Worm (Caenorhabditis elegans) whole organism, L4 larva: Measurements from ENCODE around the gene Y54G2A.77.

Experiments used
- F37D6.2 ChIP-seq: sonication (generic microtip); optimal IDR thresholded peaks from 2 replicates; lab custom pipeline; 2016; ENCODE audit warnings: mild to moderate bottlenecking, missing genetic modification characterization, missing compliant biosample characterization
- R02D3.7 ChIP-seq: fragments of 150-350 bp; sonication (generic microtip); optimal IDR thresholded peaks from 3 replicates; lab custom pipeline; 2014; ENCODE audit warnings: missing biosample characterization, missing genetic modification characterization
- T20F7.1 ChIP-seq: fragments of 200-800 bp; sonication (Bioruptor generic); optimal IDR thresholded peaks from 2 replicates; lab custom pipeline; 2018; ENCODE audit warnings: mild to moderate bottlenecking, missing genetic modification characterization, missing compliant biosample characterization
- Y5F2A.4 ChIP-seq: fragments of 200-800 bp; sonication (Bioruptor generic); optimal IDR thresholded peaks from 2 replicates; lab custom pipeline; 2018; ENCODE audit warnings: mild to moderate bottlenecking, missing genetic modification characterization, missing compliant biosample characterization
- Y75B8A.6 ChIP-seq: fragments of 200-800 bp; sonication (Bioruptor generic); IDR thresholded peaks from 2 replicates; pipeline ENCODE4 v1.3.6; 2022; ENCODE audit warnings: missing genetic modification reagents, missing genetic modification characterization, missing compliant biosample characterization
- ZK337.2 ChIP-seq: fragments of 200-800 bp; sonication (Bioruptor generic); IDR thresholded peaks from 2 replicates; pipeline ENCODE4 v1.3.6; 2022; ENCODE audit warnings: missing genetic modification reagents, missing genetic modification characterization, missing compliant biosample characterization
- ZK546.5 ChIP-seq, 2 experiments: sonication (generic microtip); optimal IDR thresholded peaks; 2 replicates each; lab custom pipeline; 2017; ENCODE audit warnings: missing biosample characterization in 2 of 2, missing genetic modification characterization in 2 of 2
- ama-1 ChIP-seq: fragments of 150-350 bp; optimal IDR thresholded peaks from 2 replicates; lab custom pipeline; 2014; ENCODE audit warnings: inconsistent platforms, mixed read lengths
- arid-1 ChIP-seq: fragments of 200-800 bp; sonication (Bioruptor generic); conservative IDR thresholded peaks from 2 replicates; pipeline ENCODE4 v1.3.6; 2022; ENCODE audit warnings: missing genetic modification reagents, missing genetic modification characterization, missing compliant biosample characterization
- attf-4 ChIP-seq: sonication (generic microtip); optimal IDR thresholded peaks from 3 replicates; lab custom pipeline; 2017; ENCODE audit warnings: missing biosample characterization, missing genetic modification characterization
- ceh-20 ChIP-seq: fragments of 200-800 bp; sonication (Bioruptor generic); IDR thresholded peaks from 2 replicates; pipeline ENCODE4 v1.3.6; 2022; ENCODE audit warnings: missing genetic modification reagents, missing genetic modification characterization, missing compliant biosample characterization
- ceh-28 ChIP-seq: fragments of 150-350 bp; optimal IDR thresholded peaks from 2 replicates; lab custom pipeline; 2014; ENCODE audit warnings: missing biosample characterization, missing genetic modification reagents, missing genetic modification characterization
- ctbp-1 ChIP-seq: fragments of 200-800 bp; sonication (Bioruptor generic); IDR thresholded peaks from 2 replicates; pipeline ENCODE4 v1.3.6; 2022; ENCODE audit warnings: missing genetic modification reagents, missing genetic modification characterization, missing compliant biosample characterization
- daf-16 ChIP-seq, 3 experiments: sonication (generic microtip); optimal IDR thresholded peaks; 2 replicates each; lab custom pipeline; 2016 to 2017; ENCODE audit warnings: missing genetic modification characterization in 3 of 3, missing genetic modification reagents in 3 of 3, mild to moderate bottlenecking in 2 of 3, missing compliant biosample characterization in 2 of 3, missing biosample characterization in 1 of 3, moderate library complexity in 1 of 3
- daf-19 ChIP-seq: fragments of 200-800 bp; sonication (Bioruptor generic); conservative IDR thresholded peaks from 2 replicates; pipeline ENCODE4 v1.3.6; 2022; ENCODE audit warnings: missing genetic modification characterization, missing compliant biosample characterization
- dmd-9 ChIP-seq: fragments of 200-800 bp; sonication (Bioruptor generic); IDR thresholded peaks from 2 replicates; pipeline ENCODE4 v1.3.6; 2022; ENCODE audit warnings: missing genetic modification reagents, missing genetic modification characterization, missing compliant biosample characterization
- dpl-1 ChIP-seq: fragments of 150-350 bp; optimal IDR thresholded peaks from 2 replicates; lab custom pipeline; 2014; ENCODE audit warnings: missing biosample characterization, missing genetic modification reagents, missing genetic modification characterization
- dve-1 ChIP-seq: sonication (generic microtip); optimal IDR thresholded peaks from 2 replicates; lab custom pipeline; 2017; ENCODE audit warnings: antibody characterized with exemption, mild to moderate bottlenecking, missing genetic modification characterization, missing compliant biosample characterization; ENCODE audit not compliant: insufficient read depth
- hlh-11 ChIP-seq: fragments of 200-800 bp; sonication (Bioruptor generic); optimal IDR thresholded peaks from 2 replicates; lab custom pipeline; 2018; ENCODE audit warnings: mild to moderate bottlenecking, missing genetic modification characterization, missing compliant biosample characterization
- hlh-30 ChIP-seq: sonication (generic microtip); optimal IDR thresholded peaks from 2 replicates; lab custom pipeline; 2017; ENCODE audit warnings: antibody characterized with exemption, mild to moderate bottlenecking, missing genetic modification characterization, missing compliant biosample characterization; ENCODE audit not compliant: insufficient read depth
- hmg-1.1 ChIP-seq: fragments of 200-800 bp; sonication (Bioruptor generic); IDR thresholded peaks from 2 replicates; pipeline ENCODE4 v1.3.6; 2022; ENCODE audit warnings: missing genetic modification reagents, missing genetic modification characterization, missing compliant biosample characterization
- lin-13 ChIP-seq: fragments of 150-350 bp; optimal IDR thresholded peaks from 2 replicates; lab custom pipeline; 2014; ENCODE audit warnings: missing biosample characterization, missing genetic modification reagents, missing genetic modification characterization
- lin-15B ChIP-seq: fragments of 150-350 bp; sonication (generic microtip); optimal IDR thresholded peaks from 3 replicates; lab custom pipeline; 2014; ENCODE audit warnings: missing biosample characterization, missing genetic modification characterization
- lin-29 ChIP-seq: fragments of 200-800 bp; sonication (Bioruptor generic); IDR thresholded peaks from 2 replicates; pipeline ENCODE4 v1.3.6; 2022; ENCODE audit warnings: missing genetic modification reagents, missing genetic modification characterization, missing compliant biosample characterization
- lin-38 ChIP-seq: fragments of 200-800 bp; sonication (Bioruptor generic); IDR thresholded peaks from 2 replicates; pipeline ENCODE4 v1.3.6; 2022; ENCODE audit warnings: missing genetic modification reagents, missing genetic modification characterization, missing compliant biosample characterization
- lin-39 ChIP-seq: fragments of 150-350 bp; optimal IDR thresholded peaks from 2 replicates; lab custom pipeline; 2014; ENCODE audit warnings: missing biosample characterization, missing genetic modification reagents, missing genetic modification characterization
- mdl-1 ChIP-seq, 2 experiments: fragments of 150-350 bp in 1 of 2; sonication (generic microtip) in 1 of 2; optimal IDR thresholded peaks; 2 replicates each; lab custom pipeline; 2014 to 2017; ENCODE audit warnings: missing biosample characterization in 2 of 2, missing genetic modification characterization in 2 of 2
- nhr-10 ChIP-seq: fragments of 150-350 bp; optimal IDR thresholded peaks from 2 replicates; lab custom pipeline; 2014; ENCODE audit warnings: missing biosample characterization, missing genetic modification characterization
- nhr-111 ChIP-seq: fragments of 200-800 bp; sonication (Bioruptor generic); optimal IDR thresholded peaks from 2 replicates; lab custom pipeline; 2018; ENCODE audit warnings: mild to moderate bottlenecking, missing genetic modification characterization, missing compliant biosample characterization
- nhr-237 ChIP-seq: sonication (generic microtip); optimal IDR thresholded peaks from 2 replicates; lab custom pipeline; 2017; ENCODE audit warnings: missing biosample characterization, missing genetic modification characterization
- nhr-25 ChIP-seq: sonication (generic microtip); optimal IDR thresholded peaks from 2 replicates; lab custom pipeline; 2017; ENCODE audit warnings: missing genetic modification characterization, mild to moderate bottlenecking, missing compliant biosample characterization, antibody characterized with exemption, moderate library complexity, borderline replicate concordance; ENCODE audit not compliant: insufficient read depth
- nhr-28 ChIP-seq: fragments of 150-350 bp; optimal IDR thresholded peaks from 2 replicates; lab custom pipeline; 2014; ENCODE audit warnings: missing biosample characterization, missing genetic modification characterization
- nhr-48 ChIP-seq: sonication (generic microtip); optimal IDR thresholded peaks from 2 replicates; lab custom pipeline; 2016; ENCODE audit warnings: mild to moderate bottlenecking, missing genetic modification characterization, missing compliant biosample characterization
- nhr-6 ChIP-seq: fragments of 150-350 bp; optimal IDR thresholded peaks from 2 replicates; lab custom pipeline; 2014; ENCODE audit warnings: missing biosample characterization, missing genetic modification characterization
- pha-4 ChIP-seq, 2 experiments: fragments of 150-350 bp in 1 of 2; fragments of 200-800 bp in 1 of 2; sonication (Bioruptor generic) in 1 of 2; IDR thresholded peaks in 1 of 2; optimal IDR thresholded peaks in 1 of 2; 2 replicates each; pipeline versions ENCODE4 v1.3.6 to Lab custom; 2014 to 2022; ENCODE audit warnings: missing genetic modification characterization in 2 of 2, missing genetic modification reagents in 2 of 2, missing biosample characterization in 1 of 2, missing compliant biosample characterization in 1 of 2
- php-3 ChIP-seq: fragments of 200-800 bp; sonication (Bioruptor generic); IDR thresholded peaks from 2 replicates; pipeline ENCODE4 v1.3.6; 2022; ENCODE audit warnings: missing genetic modification reagents, missing genetic modification characterization, missing compliant biosample characterization
- pqm-1 ChIP-seq: sonication (generic microtip); optimal IDR thresholded peaks from 2 replicates; lab custom pipeline; 2017; ENCODE audit warnings: missing biosample characterization, missing genetic modification characterization
- rbr-2 ChIP-seq: sonication (generic microtip); optimal IDR thresholded peaks from 2 replicates; lab custom pipeline; 2016; ENCODE audit warnings: missing genotype, missing genetic modification characterization, missing compliant biosample characterization
- spr-1 ChIP-seq: sonication (generic microtip); optimal IDR thresholded peaks from 2 replicates; lab custom pipeline; 2016; ENCODE audit warnings: mild to moderate bottlenecking, missing genetic modification characterization, missing compliant biosample characterization
- tra-1 ChIP-seq: fragments of 200-800 bp; sonication (Bioruptor generic); IDR thresholded peaks from 2 replicates; pipeline ENCODE4 v1.3.6; 2022; ENCODE audit warnings: missing genetic modification reagents, missing genetic modification characterization, missing compliant biosample characterization
- unc-62 ChIP-seq, 3 experiments: fragments of 150-350 bp in 1 of 3; sonication (generic microtip); optimal IDR thresholded peaks in 2 of 3; peaks in 1 of 3; 1 replicate in 1 of 3; 2 replicates in 2 of 3; lab custom pipeline; 2014 to 2017; ENCODE audit warnings: missing biosample characterization in 3 of 3, missing genetic modification characterization in 3 of 3, missing genetic modification reagents in 3 of 3, missing genotype in 1 of 3
- zfp-3 ChIP-seq: fragments of 200-800 bp; sonication (Bioruptor generic); conservative IDR thresholded peaks from 2 replicates; pipeline ENCODE4 v1.3.6; 2022; ENCODE audit warnings: missing genetic modification reagents, missing genetic modification characterization, missing compliant biosample characterization
- zip-11 ChIP-seq: fragments of 200-800 bp; sonication (Bioruptor generic); IDR thresholded peaks from 2 replicates; pipeline ENCODE4 v1.3.6; 2022; ENCODE audit warnings: missing genetic modification characterization, missing compliant biosample characterization
- ztf-7 ChIP-seq: fragments of 150-350 bp; optimal IDR thresholded peaks from 2 replicates; lab custom pipeline; 2014; ENCODE audit warnings: missing biosample characterization, missing genetic modification characterization

Y54G2A.77 gene

ce11 chrIV:2725784-2726183 is 36.7 kb upstream of the Y54G2A.77 start, which contains the start of gene ubxn-2 (continued):
- TF ChIP-seq lin-15B (tag; lab: Kevin White, UChicago) = no peak
- TF ChIP-seq php-3 = no peak
- TF ChIP-seq hlh-30 (tag; lab: Kevin White, UChicago) = peak; percentile 67
- no peak for TF ChIP-seq unc-62 (GFP tag; optimal IDR thresholded peaks at IDR 0.05 in 1 of 2; lab: Kevin White, UChicago)
- no peak for TF ChIP-seq unc-62 (tag; optimal IDR thresholded peaks at IDR 0.05; lab: Kevin White, UChicago)
- no peak for TF ChIP-seq Y5F2A.4 (GFP tag; lab: Kevin White, UChicago)
- no peak for TF ChIP-seq R02D3.7 (tag; lab: Kevin White, UChicago)
- peak; percentile 29 for TF ChIP-seq T20F7.1 (GFP tag; lab: Kevin White, UChicago)
- no peak for TF ChIP-seq ZK337.2 (GFP tag; lab: Robert Waterston, UW)
- no peak; the same call in 1 of the 2 replicates for TF ChIP-seq zfp-3 (GFP tag; lab: Robert Waterston, UW)
- TF ChIP-seq daf-19 (GFP tag; lab: Robert Waterston, UW) = no peak
- no peak for TF ChIP-seq ceh-28 (tag; lab: Kevin White, UChicago)
- TF ChIP-seq F37D6.2 (tag; lab: Kevin White, UChicago) = peak; percentile 48
- TF ChIP-seq nhr-10 (tag; lab: Kevin White, UChicago) = no peak
- TF ChIP-seq Y75B8A.6 (GFP tag; lab: Robert Waterston, UW) = no peak
- no peak for TF ChIP-seq ceh-20
- TF ChIP-seq ZK546.5 (tag; optimal IDR thresholded peaks at IDR 0.05; lab: Kevin White, UChicago) = no peak
- TF ChIP-seq nhr-28 (tag; lab: Kevin White, UChicago) = peak; percentile 43
- TF ChIP-seq nhr-6 (tag; lab: Kevin White, UChicago) = peak; percentile 49
- TF ChIP-seq nhr-237 (tag; lab: Kevin White, UChicago) = no peak
- TF ChIP-seq zip-11 (GFP tag; lab: Robert Waterston, UW) = no peak
- peak; percentile 80 for TF ChIP-seq hmg-1.1 (GFP tag; lab: Robert Waterston, UW)
- TF ChIP-seq spr-1 (tag; lab: Kevin White, UChicago) = peak; percentile 58
- TF ChIP-seq tra-1 = no peak
- peak; percentile 15 for TF ChIP-seq nhr-25 (tag; lab: Kevin White, UChicago)
- TF ChIP-seq lin-39 (tag; lab: Kevin White, UChicago) = no peak
- peak; percentile 28 for TF ChIP-seq nhr-48 (tag; lab: Kevin White, UChicago)
- no peak for TF ChIP-seq arid-1 (GFP tag; lab: Robert Waterston, UW)
- no peak for TF ChIP-seq nhr-111 (GFP tag; lab: Kevin White, UChicago)
- TF ChIP-seq dpl-1 (GFP tag; lab: Kevin White, UChicago) = peak; percentile 83
- peak; percentile 59 for TF ChIP-seq lin-13 (GFP tag; lab: Kevin White, UChicago)
- TF ChIP-seq attf-4 (tag; lab: Kevin White, UChicago) = no peak
- TF ChIP-seq ama-1 (lab: Kevin White, UChicago) = no peak
- 0 out of 2 replicates have a peak, but pooled peaks have one; percentile 43 for TF ChIP-seq dmd-9 (GFP tag; lab: Robert Waterston, UW)
- peak; percentile 42; the same call in 1 of the 2 replicates for TF ChIP-seq lin-29 (GFP tag; lab: Robert Waterston, UW)
- TF ChIP-seq rbr-2 (tag; lab: Kevin White, UChicago) = peak; percentile 77
- TF ChIP-seq pha-4 (GFP tag; IDR thresholded peaks at IDR 0.05; lab: Robert Waterston, UW) = peak; percentile 67
- no peak for TF ChIP-seq pha-4 (tag; optimal IDR thresholded peaks at IDR 0.05; lab: Kevin White, UChicago)
- TF ChIP-seq ctbp-1 (GFP tag; lab: Robert Waterston, UW) = no peak
- TF ChIP-seq lin-38 (GFP tag; lab: Robert Waterston, UW) = peak; percentile 85
- TF ChIP-seq daf-16 (GFP tag; optimal IDR thresholded peaks at IDR 0.05; lab: Kevin White, UChicago) = no peak
- peak; percentile 34 for TF ChIP-seq daf-16 (tag; optimal IDR thresholded peaks at IDR 0.05; lab: Kevin White, UChicago)
- peak in 1 of 2 experiments; percentile 52 for TF ChIP-seq mdl-1 (tag; optimal IDR thresholded peaks at IDR 0.05; lab: Kevin White, UChicago)
- TF ChIP-seq dve-1 (tag; lab: Kevin White, UChicago) = peak; percentile 80
- TF ChIP-seq hlh-11 = peak; percentile 64
- peak; percentile 80 for TF ChIP-seq ztf-7 (tag; lab: Kevin White, UChicago)
- TF ChIP-seq pqm-1 (tag; lab: Kevin White, UChicago) = no peak
